Worm (Caenorhabditis elegans): ENCODE results near the gene npp-20.

npp-20 gene

DNA sequence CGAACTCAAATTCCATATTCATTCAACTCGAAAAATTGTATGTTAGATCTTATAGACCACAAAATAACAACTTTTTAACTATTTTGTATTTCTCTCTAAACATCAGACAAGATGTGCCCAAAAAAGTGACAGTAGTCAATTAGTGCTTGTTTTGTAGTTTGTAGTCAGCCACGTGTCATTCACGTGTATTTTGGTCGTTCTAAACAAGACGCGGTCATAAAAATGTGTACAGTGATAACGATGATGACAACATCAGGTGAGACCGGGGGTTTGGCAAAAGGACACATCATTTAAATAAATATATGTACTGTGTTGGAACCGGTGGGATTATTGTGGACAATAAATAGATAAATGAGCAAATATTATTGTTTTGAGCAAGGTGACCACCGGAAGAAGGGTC, 41.6 kb downstream of the npp-20 start (continued):
- no peak for TF ChIP-seq ceh-32 (tag; optimal IDR thresholded peaks at IDR 0.05; ENCODE audit: poor library complexity)
- peak in 1 of 2 experiments; percentile 53 for TF ChIP-seq lsy-2 (tag; optimal IDR thresholded peaks at IDR 0.05)
- no peak for TF ChIP-seq set-16 (GFP tag; IDR thresholded peaks at IDR 0.05)
- no peak for TF ChIP-seq ceh-28 (tag; optimal IDR thresholded peaks at IDR 0.05)
- no peak for TF ChIP-seq zip-2 (tag; optimal IDR thresholded peaks at IDR 0.05)
- no peak for TF ChIP-seq F37D6.2 (tag; optimal IDR thresholded peaks at IDR 0.05)
- no peak for TF ChIP-seq madf-5 (GFP tag; IDR thresholded peaks at IDR 0.05)
- no peak for TF ChIP-seq daf-19 (GFP tag; conservative IDR thresholded peaks at IDR 0.05)
- peak; percentile 32; the same call in 1 of the 2 replicates for TF ChIP-seq tra-1 (GFP tag; IDR thresholded peaks at IDR 0.05)
- TF ChIP-seq egl-27 (tag; optimal IDR thresholded peaks at IDR 0.05): no peak
- TF ChIP-seq Y48G9A.11 (GFP tag; IDR thresholded peaks at IDR 0.05): no peak
- TF ChIP-seq daf-16 (GFP tag; optimal IDR thresholded peaks at IDR 0.05): peak in 1 of 2 experiments; percentile 22
- peak; percentile 98 for TF ChIP-seq daf-16 (tag; optimal IDR thresholded peaks at IDR 0.05)
- TF ChIP-seq zfp-3 (GFP tag; conservative IDR thresholded peaks at IDR 0.05): no peak
- no peak for TF ChIP-seq spr-1 (tag; optimal IDR thresholded peaks at IDR 0.05)
- TF ChIP-seq ceh-82 (tag; optimal IDR thresholded peaks at IDR 0.05): no peak
- no peak for TF ChIP-seq F10B5.3 (tag; optimal IDR thresholded peaks at IDR 0.05)
- no peak for TF ChIP-seq daf-12 (tag; optimal IDR thresholded peaks at IDR 0.05)
- no peak for TF ChIP-seq fos-1 (tag; optimal IDR thresholded peaks at IDR 0.05)
- TF ChIP-seq T26A8.4 (GFP tag; IDR thresholded peaks at IDR 0.05): no peak
- TF ChIP-seq unc-39 (tag; optimal IDR thresholded peaks at IDR 0.05): no peak
- TF ChIP-seq aly-2 (tag; optimal IDR thresholded peaks at IDR 0.05): no peak
- TF ChIP-seq nhr-42 (GFP tag; IDR thresholded peaks at IDR 0.05): no peak
- TF ChIP-seq mdl-1 (tag; optimal IDR thresholded peaks at IDR 0.05): peak in 1 of 2 experiments; percentile 74
- peak; percentile 95 for TF ChIP-seq dmd-6 (GFP tag; IDR thresholded peaks at IDR 0.05)
- no peak for TF ChIP-seq vab-7 (GFP tag; IDR thresholded peaks at IDR 0.05)
- TF ChIP-seq lir-3 (tag; optimal IDR thresholded peaks at IDR 0.05): no peak
- TF ChIP-seq lin-38 (GFP tag; IDR thresholded peaks at IDR 0.05): peak; percentile 31; the same call in 1 of the 2 replicates
- no peak for TF ChIP-seq fkh-10 (GFP tag; optimal IDR thresholded peaks at IDR 0.05)
- no peak for TF ChIP-seq lin-13 (GFP tag; optimal IDR thresholded peaks at IDR 0.05)
- TF ChIP-seq T20F7.1 (GFP tag; optimal IDR thresholded peaks at IDR 0.05): peak; percentile 64
- TF ChIP-seq madf-9 (GFP tag; conservative IDR thresholded peaks at IDR 0.05): no peak
- TF ChIP-seq rbr-2 (tag; optimal IDR thresholded peaks at IDR 0.05): peak; percentile 33
- no peak for TF ChIP-seq skn-1 (tag; optimal IDR thresholded peaks at IDR 0.05)
- no peak for TF ChIP-seq nhr-76 (tag; optimal IDR thresholded peaks at IDR 0.05)

DNA sequence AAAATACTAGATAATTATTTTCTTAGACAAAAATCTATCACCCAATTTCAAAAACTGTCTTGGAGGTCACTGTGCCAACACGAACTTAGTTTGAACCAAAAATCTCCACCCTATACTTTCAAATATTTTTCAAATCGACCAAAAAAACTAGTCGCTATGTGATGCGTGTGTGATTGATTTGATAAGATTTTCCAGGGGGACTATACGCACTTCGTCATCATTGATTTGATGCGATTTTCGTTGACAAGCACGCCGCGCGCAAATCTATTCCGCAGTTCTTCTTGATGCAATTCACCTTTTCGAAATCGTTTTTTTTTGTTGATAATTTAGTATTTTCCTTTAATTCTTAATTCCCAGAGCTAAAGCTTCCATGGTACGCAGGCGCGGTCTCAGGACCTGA, 42.4 kb downstream of the npp-20 start:
- TF ChIP-seq nhr-28 (tag; optimal IDR thresholded peaks at IDR 0.05): peak; percentile 61
- TF ChIP-seq ZK337.2 (GFP tag; IDR thresholded peaks at IDR 0.05): no peak
- TF ChIP-seq dmd-6 (GFP tag; IDR thresholded peaks at IDR 0.05): peak; percentile 12; the same call in 1 of the 2 replicates

DNA sequence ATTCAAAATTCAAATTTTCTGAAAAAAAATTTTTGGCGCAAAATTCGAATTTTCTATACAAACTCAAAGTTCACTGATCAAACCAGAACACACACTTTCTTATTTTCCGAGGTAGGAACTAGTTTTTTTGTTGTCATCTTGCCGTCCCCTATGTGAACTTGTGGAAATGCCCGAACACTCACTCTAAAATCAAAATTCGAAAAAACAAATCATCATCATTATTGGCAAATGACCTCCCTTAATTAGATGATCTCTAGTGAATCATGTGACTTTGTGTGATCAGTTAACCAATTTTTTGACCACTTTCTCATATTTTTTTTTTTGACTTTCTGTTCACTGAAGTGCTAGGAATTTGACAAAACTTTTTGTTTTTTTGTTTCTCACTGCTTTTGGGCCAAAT, 43.3 kb downstream of the npp-20 start:
- TF ChIP-seq nhr-102 (tag; optimal IDR thresholded peaks at IDR 0.05): no peak
- TF ChIP-seq unc-62 (GFP tag; optimal IDR thresholded peaks at IDR 0.05 in 1 of 2): peak in 1 of 2 experiments; percentile 69
- TF ChIP-seq unc-62 (tag; optimal IDR thresholded peaks at IDR 0.05): no peak
- TF ChIP-seq ces-1 (GFP tag; optimal IDR thresholded peaks at IDR 0.05): no peak
- peak; percentile 59 for TF ChIP-seq hlh-30 (tag; optimal IDR thresholded peaks at IDR 0.05; ENCODE audit: insufficient read depth)
- TF ChIP-seq unc-39 (tag; optimal IDR thresholded peaks at IDR 0.05): no peak
- TF ChIP-seq ama-1 (optimal IDR thresholded peaks at IDR 0.05): no peak
- TF ChIP-seq D1046.2 (GFP tag; IDR thresholded peaks at IDR 0.05): no peak
- peak; percentile 59 for TF ChIP-seq nhr-28 (tag; optimal IDR thresholded peaks at IDR 0.05)
- TF ChIP-seq dpl-1 (GFP tag; optimal IDR thresholded peaks at IDR 0.05): no peak
- no peak for TF ChIP-seq dmd-6 (GFP tag; IDR thresholded peaks at IDR 0.05)
- TF ChIP-seq nhr-10 (tag; optimal IDR thresholded peaks at IDR 0.05): no peak
- no peak for TF ChIP-seq ceh-62 (tag; optimal IDR thresholded peaks at IDR 0.05)
- TF ChIP-seq nhr-11 (tag; optimal IDR thresholded peaks at IDR 0.05): no peak
- TF ChIP-seq php-3 (GFP tag; IDR thresholded peaks at IDR 0.05): no peak
- no peak for TF ChIP-seq skn-1 (tag; optimal IDR thresholded peaks at IDR 0.05)
- no peak for TF ChIP-seq nhr-48 (tag; optimal IDR thresholded peaks at IDR 0.05)
- no peak for TF ChIP-seq aly-2 (tag; optimal IDR thresholded peaks at IDR 0.05)

All from whole organism, L4 larva.